Fruit fly (Drosophila melanogaster) S2 (cell line): ENCODE measurements around the gene mmd.

ENCODE experiments used
- CG8478 ChIP-seq: fragments of >200 bp; optimal IDR thresholded peaks from 2 replicates; lab custom pipeline; 2018
- CTCF ChIP-seq, 2 experiments: fragments of >200 bp; optimal IDR thresholded peaks; 2 replicates each; lab custom pipeline; 2018

- no peak for TF ChIP-seq CTCF (optimal IDR thresholded peaks at IDR 0.05; lab: Kevin White, UChicago)
- TF ChIP-seq CG8478 (lab: Kevin White, UChicago) = no peak
Measured at dm6 chrX:15976568-15976967, 3.6 kb upstream of the mmd start, which contains the start of gene CG42766.
